Fruit fly (Drosophila melanogaster) whole organism, embryonic: ENCODE results near the gene Cpr30B.
A peak's percentile ranks its signal among the peaks of the same experiment; 100 is the strongest.

Experiments
- Blimp-1 ChIP-seq: fragments of 200-800 bp; sonication (Bioruptor generic); optimal IDR thresholded peaks from 3 replicates; lab custom pipeline; 2018; ENCODE audit warnings: missing biosample characterization, missing genetic modification characterization, mild to moderate bottlenecking, moderate library complexity, missing genetic modification reagents
- CG10462 ChIP-seq: fragments of 200-800 bp; sonication (Bioruptor generic); optimal IDR thresholded peaks from 2 replicates; lab custom pipeline; 2016; ENCODE audit warnings: missing biosample characterization, missing genetic modification characterization
- CG10543 ChIP-seq: fragments of 200-800 bp; sonication (Bioruptor generic); optimal IDR thresholded peaks from 3 replicates; lab custom pipeline; 2017; ENCODE audit warnings: missing biosample characterization, mild to moderate bottlenecking, missing genetic modification characterization, moderate library complexity
- CG13287 ChIP-seq: fragments of 200-800 bp; sonication (Bioruptor generic); IDR thresholded peaks from 2 replicates; pipeline ENCODE4 v1.3.6; 2022; ENCODE audit warnings: missing biosample characterization, missing genetic modification characterization; ENCODE audit not compliant: partially characterized antibody
- CG13296 ChIP-seq: fragments of 200-800 bp; sonication (Bioruptor generic); optimal IDR thresholded peaks from 3 replicates; lab custom pipeline; 2018; ENCODE audit warnings: missing biosample characterization, mild to moderate bottlenecking, missing genetic modification characterization
- CG17186 ChIP-seq: fragments of 200-800 bp; sonication (Bioruptor generic); optimal IDR thresholded peaks from 3 replicates; lab custom pipeline; 2017; ENCODE audit warnings: missing biosample characterization, missing genetic modification reagents, missing genetic modification characterization
- CG18599 ChIP-seq: fragments of 200-800 bp; sonication (Bioruptor generic); optimal IDR thresholded peaks from 3 replicates; lab custom pipeline; 2017; ENCODE audit warnings: missing biosample characterization, missing genetic modification characterization, mild to moderate bottlenecking, moderate library complexity, missing genetic modification reagents
- CG2116 ChIP-seq: fragments of 200-800 bp; sonication (Bioruptor generic); optimal IDR thresholded peaks from 3 replicates; lab custom pipeline; 2018; ENCODE audit warnings: missing biosample characterization, mild to moderate bottlenecking, missing genetic modification characterization
- CG2202 ChIP-seq: fragments of 200-800 bp; sonication (Bioruptor generic); optimal IDR thresholded peaks from 2 replicates; lab custom pipeline; 2018; ENCODE audit warnings: missing biosample characterization, mild to moderate bottlenecking, missing genetic modification characterization
- CG31224 ChIP-seq: fragments of 200-800 bp; sonication (Bioruptor generic); IDR thresholded peaks from 2 replicates; pipeline ENCODE4 v1.3.6; 2022; ENCODE audit warnings: missing biosample characterization, missing genetic modification characterization
- CG31441 ChIP-seq: fragments of 200-800 bp; sonication (Bioruptor generic); IDR thresholded peaks from 2 replicates; pipeline ENCODE4 v1.3.6; 2022; ENCODE audit warnings: missing biosample characterization, missing genetic modification characterization
- CG33213 ChIP-seq: fragments of 200-800 bp; sonication (Bioruptor generic); optimal IDR thresholded peaks from 3 replicates; lab custom pipeline; 2016; ENCODE audit warnings: missing biosample characterization, missing genetic modification characterization
- CG7271 ChIP-seq: fragments of 200-800 bp; sonication (Bioruptor generic); optimal IDR thresholded peaks from 2 replicates; lab custom pipeline; 2018; ENCODE audit warnings: missing biosample characterization, mild to moderate bottlenecking, missing genetic modification characterization, moderate library complexity
- CG7372 ChIP-seq: fragments of 200-800 bp; sonication (Bioruptor generic); IDR thresholded peaks from 2 replicates; pipeline ENCODE4 v1.3.6; 2022; ENCODE audit warnings: missing biosample characterization, missing genetic modification characterization
- CG7786 ChIP-seq: fragments of 200-800 bp; sonication (Bioruptor generic); optimal IDR thresholded peaks from 2 replicates; lab custom pipeline; 2016; ENCODE audit warnings: missing biosample characterization, missing genetic modification characterization
- CG8388 ChIP-seq: fragments of 200-800 bp; sonication (Bioruptor generic); optimal IDR thresholded peaks from 2 replicates; lab custom pipeline; 2019; ENCODE audit warnings: missing biosample characterization, mild to moderate bottlenecking, missing genetic modification characterization, moderate library complexity
- CG8924 ChIP-seq: fragments of 200-800 bp; optimal IDR thresholded peaks from 3 replicates; lab custom pipeline; 2019; ENCODE audit warnings: missing biosample characterization, mild to moderate bottlenecking, missing genetic modification characterization, moderate library complexity
- Deaf1 ChIP-seq: fragments of 200-800 bp; optimal IDR thresholded peaks from 3 replicates; lab custom pipeline; 2019; ENCODE audit warnings: missing biosample characterization, mild to moderate bottlenecking, missing genetic modification characterization, moderate library complexity
- HLH4C ChIP-seq: fragments of 200-800 bp; sonication (Bioruptor generic); IDR thresholded peaks from 3 replicates; pipeline ENCODE4 v1.3.6; 2022; ENCODE audit warnings: missing biosample characterization, missing genetic modification characterization; ENCODE audit not compliant: partially characterized antibody
- Hr3 ChIP-seq: fragments of 200-800 bp; sonication (Bioruptor generic); optimal IDR thresholded peaks from 3 replicates; lab custom pipeline; 2016; ENCODE audit warnings: missing biosample characterization, missing genetic modification characterization
- Hr51 ChIP-seq, 2 experiments: fragments of 200-800 bp; sonication (Bioruptor generic); optimal IDR thresholded peaks; 2 replicates in 1 of 2; 3 replicates in 1 of 2; lab custom pipeline; 2016 to 2018; ENCODE audit warnings: missing biosample characterization in 2 of 2, missing genetic modification characterization in 2 of 2, mild to moderate bottlenecking in 1 of 2, moderate library complexity in 1 of 2
- NC2α ChIP-seq: fragments of 200-800 bp; sonication (Bioruptor generic); optimal IDR thresholded peaks from 2 replicates; lab custom pipeline; 2016; ENCODE audit warnings: missing biosample characterization, missing genetic modification characterization
- NK7.1 ChIP-seq: fragments of 200-800 bp; sonication (Bioruptor generic); optimal IDR thresholded peaks from 3 replicates; lab custom pipeline; 2016; ENCODE audit warnings: missing biosample characterization, missing genetic modification characterization
- Nf-YA ChIP-seq: fragments of 200-800 bp; sonication (Bioruptor generic); IDR thresholded peaks from 2 replicates; pipeline ENCODE4 v1.3.6; 2022; ENCODE audit warnings: missing biosample characterization, missing genetic modification characterization
- aop ChIP-seq: fragments of 200-800 bp; sonication (Bioruptor generic); IDR thresholded peaks from 2 replicates; pipeline ENCODE4 v1.3.6; 2022; ENCODE audit warnings: missing biosample characterization, missing genetic modification characterization
- bowl ChIP-seq: fragments of 200-800 bp; sonication (Bioruptor generic); IDR thresholded peaks from 2 replicates; pipeline ENCODE4 v1.3.6; 2022; ENCODE audit warnings: missing biosample characterization, missing genetic modification characterization
- cato ChIP-seq: fragments of 200-800 bp; sonication (Bioruptor generic); optimal IDR thresholded peaks from 2 replicates; lab custom pipeline; 2016; ENCODE audit warnings: missing biosample characterization, missing genetic modification characterization, borderline replicate concordance
- eve ChIP-seq, 2 experiments: fragments of >200 bp; optimal IDR thresholded peaks; 2 replicates each; lab custom pipeline; 2017; ENCODE audit warnings: missing biosample characterization in 2 of 2, missing genetic modification characterization in 2 of 2
- ewg ChIP-seq: fragments of 200-800 bp; sonication (Bioruptor generic); optimal IDR thresholded peaks from 3 replicates; lab custom pipeline; 2017; ENCODE audit warnings: mild to moderate bottlenecking, missing biosample characterization, missing genetic modification reagents, missing genetic modification characterization
- fu2 ChIP-seq: fragments of 200-800 bp; sonication (Bioruptor generic); optimal IDR thresholded peaks from 2 replicates; lab custom pipeline; 2016; ENCODE audit warnings: missing biosample characterization, missing genetic modification characterization
- gt ChIP-seq: fragments of 200-800 bp; sonication (Bioruptor generic); IDR thresholded peaks from 2 replicates; pipeline ENCODE4 v1.3.6; 2022; ENCODE audit warnings: missing biosample characterization, missing genetic modification characterization
- hkb ChIP-seq, 2 experiments: fragments of 200-800 bp in 1 of 2; fragments of >200 bp in 1 of 2; sonication (Bioruptor generic) in 1 of 2; IDR thresholded peaks in 1 of 2; optimal IDR thresholded peaks in 1 of 2; 2 replicates each; pipeline versions ENCODE4 v1.3.6 to Lab custom; 2017 to 2022; ENCODE audit warnings: missing biosample characterization in 1 of 2, missing genetic modification characterization in 1 of 2
- hth ChIP-seq: fragments of >200 bp; optimal IDR thresholded peaks from 2 replicates; lab custom pipeline; 2017; ENCODE audit warnings: inconsistent platforms
- mld ChIP-seq: fragments of 200-800 bp; sonication (Bioruptor generic); IDR thresholded peaks from 3 replicates; pipeline ENCODE4 v1.3.6; 2022; ENCODE audit warnings: missing biosample characterization, missing genetic modification characterization; ENCODE audit not compliant: partially characterized antibody
- peb ChIP-seq: fragments of 200-800 bp; sonication (Bioruptor generic); IDR thresholded peaks from 2 replicates; pipeline ENCODE4 v1.3.6; 2022; ENCODE audit warnings: missing biosample characterization, missing genetic modification characterization
- prd ChIP-seq, 3 experiments: fragments of >200 bp in 2 of 3; fragments of 200-800 bp in 1 of 3; sonication (Bioruptor generic) in 1 of 3; optimal IDR thresholded peaks in 2 of 3; IDR thresholded peaks in 1 of 3; 2 replicates in 2 of 3; 3 replicates in 1 of 3; pipeline versions ENCODE4 v1.3.6 to Lab custom; 2017 to 2022; ENCODE audit warnings: missing biosample characterization in 1 of 3, missing genetic modification characterization in 1 of 3
- run ChIP-seq: fragments of 200-800 bp; sonication (Bioruptor generic); optimal IDR thresholded peaks from 3 replicates; lab custom pipeline; 2018; ENCODE audit warnings: missing biosample characterization, mild to moderate bottlenecking, missing genetic modification characterization
- sc ChIP-seq, 3 experiments: fragments of >200 bp in 2 of 3; fragments of 200-800 bp in 1 of 3; sonication (Bioruptor generic) in 1 of 3; optimal IDR thresholded peaks; 2 replicates in 2 of 3; 3 replicates in 1 of 3; lab custom pipeline; 2017; ENCODE audit warnings: mild to moderate bottlenecking in 1 of 3, missing biosample characterization in 1 of 3, missing genetic modification characterization in 1 of 3, missing genetic modification reagents in 1 of 3
- seq ChIP-seq: fragments of 200-800 bp; sonication (Bioruptor generic); IDR thresholded peaks from 2 replicates; pipeline ENCODE4 v1.3.6; 2022; ENCODE audit warnings: missing biosample characterization, missing genetic modification characterization
- slbo ChIP-seq: fragments of 200-800 bp; sonication (Bioruptor generic); IDR thresholded peaks from 2 replicates; pipeline ENCODE4 v1.3.6; 2022; ENCODE audit warnings: missing biosample characterization, missing genetic modification characterization
- slp2 ChIP-seq: fragments of 200-800 bp; sonication (Bioruptor generic); optimal IDR thresholded peaks from 2 replicates; lab custom pipeline; 2016; ENCODE audit warnings: missing biosample characterization, missing genetic modification characterization
- ssp ChIP-seq: fragments of 200-800 bp; sonication (Bioruptor generic); IDR thresholded peaks from 2 replicates; pipeline ENCODE4 v1.3.6; 2022; ENCODE audit warnings: missing biosample characterization, missing genetic modification characterization
- stc ChIP-seq: fragments of 200-800 bp; sonication (Bioruptor generic); IDR thresholded peaks from 2 replicates; pipeline ENCODE4 v1.3.6; 2022; ENCODE audit warnings: missing biosample characterization, missing genetic modification characterization
- tll ChIP-seq, 2 experiments: fragments of 200-800 bp in 1 of 2; fragments of >200 bp in 1 of 2; sonication (Bioruptor generic) in 1 of 2; optimal IDR thresholded peaks; 2 replicates each; lab custom pipeline; 2017 to 2019; ENCODE audit warnings: missing biosample characterization in 2 of 2, missing genetic modification characterization in 2 of 2, mild to moderate bottlenecking in 1 of 2, moderate library complexity in 1 of 2
- unc-4 ChIP-seq: fragments of 200-800 bp; sonication (Bioruptor generic); IDR thresholded peaks from 2 replicates; pipeline ENCODE4 v1.3.6; 2022; ENCODE audit warnings: missing biosample characterization, missing genetic modification characterization; ENCODE audit not compliant: partially characterized antibody
- usp ChIP-seq: fragments of >200 bp; optimal IDR thresholded peaks from 2 replicates; lab custom pipeline; 2017; ENCODE audit warnings: missing biosample characterization, missing genetic modification characterization

Gene Cpr30B

dm6 chr2L:9569588-9570434 is 27.1 kb downstream of the Cpr30B start (continued):
- TF ChIP-seq CG2202 (tag; lab: Kevin White, UChicago) (peak; percentile 87), CG7372 (GFP tag; lab: Robert Waterston, UW) (peak; percentile 93), tll (GFP tag; optimal IDR thresholded peaks at IDR 0.05; lab: Kevin White, UChicago) (peak in 1 of 2 experiments; percentile 76), Deaf1 (peak; percentile 87), NK7.1 (GFP tag; lab: Kevin White, UChicago) (peak; percentile 67), aop (GFP tag; lab: Robert Waterston, UW) (no peak), hkb (optimal IDR thresholded peaks at IDR 0.05; lab: Kevin White, UChicago) (no peak), hkb (GFP tag; IDR thresholded peaks at IDR 0.05; lab: Robert Waterston, UW) (peak; percentile 95), CG8388 (GFP tag; lab: Kevin White, UChicago) (peak; percentile 93), unc-4 (GFP tag; lab: Robert Waterston, UW) (no peak; the same call in 1 of the 2 replicates), mld (GFP tag; lab: Robert Waterston, UW) (no peak), ssp (peak; percentile 82), ewg (GFP tag; lab: Kevin White, UChicago) (peak; percentile 91), CG7271 (tag; lab: Kevin White, UChicago) (peak; percentile 56), CG7786 (GFP tag; lab: Kevin White, UChicago) (peak; percentile 82), HLH4C (GFP tag; lab: Robert Waterston, UW) (no peak; the same call in 2 of the 3 replicates), Nf-YA (GFP tag; lab: Robert Waterston, UW) (peak; percentile 72), Hr51 (GFP tag; optimal IDR thresholded peaks at IDR 0.05; lab: Kevin White, UChicago) (peak; percentile 91 to 98), CG2116 (GFP tag; lab: Kevin White, UChicago) (peak; percentile 81), CG10462 (GFP tag; lab: Kevin White, UChicago) (peak; percentile 94), CG18599 (GFP tag; lab: Kevin White, UChicago) (peak; percentile 98), eve (GFP tag; optimal IDR thresholded peaks at IDR 0.05; lab: Kevin White, UChicago) (peak in 1 of 2 experiments; percentile 24), CG33213 (peak; percentile 70), slp2 (GFP tag; lab: Kevin White, UChicago) (peak; percentile 80), seq (peak; percentile 92), CG31441 (peak; percentile 99), NC2α (GFP tag; lab: Kevin White, UChicago) (peak; percentile 50), slbo (GFP tag; lab: Robert Waterston, UW) (peak; percentile 90), CG31224 (GFP tag; lab: Robert Waterston, UW) (peak; percentile 82), cato (peak; percentile 86), stc (GFP tag; lab: Robert Waterston, UW) (peak; percentile 90), Hr3 (GFP tag; lab: Kevin White, UChicago) (peak; percentile 95), usp (GFP tag; lab: Kevin White, UChicago) (no peak), run (peak; percentile 94), CG13287 (peak; percentile 43; the same call in 1 of the 2 replicates), peb (GFP tag; lab: Robert Waterston, UW) (peak; percentile 78), hth (lab: Kevin White, UChicago) (no peak), sc (optimal IDR thresholded peaks at IDR 0.05; lab: Kevin White, UChicago) (no peak), sc (GFP tag; optimal IDR thresholded peaks at IDR 0.05; lab: Kevin White, UChicago) (peak; percentile 95), Blimp-1 (peak; percentile 93), fu2 (GFP tag; lab: Kevin White, UChicago) (peak; percentile 64), CG17186 (GFP tag; lab: Kevin White, UChicago) (peak; percentile 67), CG8924 (tag; lab: Kevin White, UChicago) (peak; percentile 98), bowl (peak; percentile 56; the same call in 1 of the 2 replicates), CG13296 (GFP tag; lab: Kevin White, UChicago) (peak; percentile 98), gt (GFP tag; lab: Robert Waterston, UW) (peak; percentile 38), CG10543 (GFP tag; lab: Kevin White, UChicago) (peak; percentile 96), prd (optimal IDR thresholded peaks at IDR 0.05; lab: Kevin White, UChicago) (no peak), prd (GFP tag; IDR thresholded peaks at IDR 0.05; lab: Robert Waterston, UW) (peak; percentile 93)
